Worm (Caenorhabditis elegans) whole organism, mixed stage, embryonic: Measurements from ENCODE around the gene srsx-39.
"Not testable (repeated sequence)": the region's sequence is repeated elsewhere in the genome, so short reads cannot be mapped to it uniquely, and the experiment has no call there.

Source experiments
- ceh-83 ChIP-seq: fragments of 200-800 bp; sonication (Bioruptor generic); optimal IDR thresholded peaks from 2 replicates; lab custom pipeline; 2018; ENCODE audit warnings: mild to moderate bottlenecking, missing genetic modification characterization, missing compliant biosample characterization
- unc-39 ChIP-seq: fragments of 150-350 bp; optimal IDR thresholded peaks from 2 replicates; lab custom pipeline; 2014; ENCODE audit warnings: missing biosample characterization, missing genetic modification characterization
- zip-8 ChIP-seq: fragments of 150-350 bp; optimal IDR thresholded peaks from 2 replicates; lab custom pipeline; 2014; ENCODE audit warnings: missing biosample characterization, missing genetic modification characterization

The srsx-39 gene

DNA sequence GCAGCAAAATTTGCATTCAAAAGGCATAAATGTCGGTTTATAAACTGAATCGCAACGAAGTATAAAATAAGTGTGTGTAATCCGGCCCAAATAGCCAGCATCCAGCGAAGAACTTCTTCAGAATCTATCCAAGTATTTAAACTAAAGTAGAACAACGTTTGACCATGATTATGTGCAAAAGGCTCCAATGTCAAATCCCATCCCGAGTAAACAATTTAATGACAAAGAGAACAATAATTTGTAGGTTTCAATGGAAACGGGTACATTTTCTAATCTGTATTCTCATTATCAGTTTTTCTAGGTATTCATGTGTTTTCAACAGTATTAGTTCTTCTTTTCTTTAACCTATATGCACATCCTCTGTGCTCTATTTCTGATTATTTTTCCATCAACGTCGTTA, 48.9 kb downstream of the srsx-39 start, which contains the start of gene C41G6.12:
C41G6.12 (minus strand) TSS at position 101 of the 400 bp plus-strand sequence.
- not testable (repeated sequence) for TF ChIP-seq ceh-83 (GFP tag; lab: Kevin White, UChicago); zip-8 (tag; lab: Kevin White, UChicago); unc-39 (tag; lab: Kevin White, UChicago)
- TF ChIP-seq, all 35 proteins: peak for 0; not testable (repeated sequence) for 35
